Fruit fly (Drosophila melanogaster): ENCODE results near the gene CG14397.
A peak's percentile ranks its signal among the peaks of the same experiment; 100 is the strongest.

Gene CG14397

DNA sequence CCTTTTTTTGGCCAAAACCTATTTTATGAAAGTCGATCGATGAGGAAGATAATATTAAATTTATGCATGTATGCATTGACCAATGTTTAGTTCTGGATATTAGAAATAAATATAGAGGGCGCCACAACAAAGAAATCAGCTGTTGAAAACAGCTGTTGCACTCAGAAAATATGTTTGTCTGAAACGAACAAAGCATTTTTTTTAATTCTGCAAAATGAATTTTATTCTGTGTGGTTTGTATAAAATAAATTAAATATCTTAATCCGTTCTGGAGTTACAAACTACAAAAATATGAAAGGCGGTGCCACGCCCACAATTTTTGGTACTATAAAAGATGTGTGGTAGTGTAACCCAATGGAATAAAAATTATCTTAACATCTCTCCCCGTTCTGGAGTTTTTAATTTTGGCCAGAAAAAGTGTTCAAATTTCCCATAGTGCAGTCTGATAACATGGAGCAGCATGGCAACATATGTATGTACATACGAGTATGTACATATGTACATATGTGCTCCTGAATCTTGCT lies 17.8 kb downstream of the CG14397 start (continued):
- no peak for TF ChIP-seq knrl (GFP tag; IDR thresholded peaks at IDR 0.05; ENCODE audit: partially characterized antibody)
- TF ChIP-seq CG31388 (GFP tag; optimal IDR thresholded peaks at IDR 0.05), result no peak
- no peak for TF ChIP-seq dimm (GFP tag; IDR thresholded peaks at IDR 0.05)
- peak; percentile 67 for TF ChIP-seq CG13775 (GFP tag; optimal IDR thresholded peaks at IDR 0.05)
- TF ChIP-seq CG6254 (GFP tag; optimal IDR thresholded peaks at IDR 0.05), result peak; percentile 45
- peak; percentile 66 for TF ChIP-seq CG30431 (GFP tag; optimal IDR thresholded peaks at IDR 0.05)
- no peak for TF ChIP-seq CG17912 (GFP tag; optimal IDR thresholded peaks at IDR 0.05)
- no peak for TF ChIP-seq CG7372 (GFP tag; IDR thresholded peaks at IDR 0.05)
- TF ChIP-seq danr (GFP tag; IDR thresholded peaks at IDR 0.05), result no peak
- TF ChIP-seq Ptx1 (GFP tag; IDR thresholded peaks at IDR 0.05), result no peak; the same call in 1 of the 2 replicates
- peak; percentile 22 for TF ChIP-seq CG8944 (GFP tag; optimal IDR thresholded peaks at IDR 0.05)
- TF ChIP-seq Trl (optimal IDR thresholded peaks at IDR 0.05), result no peak
- peak; percentile 23 for TF ChIP-seq Trl (GFP tag; optimal IDR thresholded peaks at IDR 0.05)
- no peak for TF ChIP-seq lov (optimal IDR thresholded peaks at IDR 0.05)
- peak; percentile 7; the same call in 1 of the 3 replicates for TF ChIP-seq lov (GFP tag; IDR thresholded peaks at IDR 0.05)
- no peak; the same call in 2 of the 3 replicates for TF ChIP-seq otp (GFP tag; IDR thresholded peaks at IDR 0.05)
- peak; percentile 66 for TF ChIP-seq CG10979 (tag; optimal IDR thresholded peaks at IDR 0.05)
- TF ChIP-seq Atf-2 (GFP tag; optimal IDR thresholded peaks at IDR 0.05), result peak; percentile 53
- peak; percentile 63 for TF ChIP-seq Mad (GFP tag; optimal IDR thresholded peaks at IDR 0.05)
- 0 out of 3 replicates have a peak, but pooled peaks have one; percentile 10 for TF ChIP-seq CG11695 (GFP tag; IDR thresholded peaks at IDR 0.05)
- TF ChIP-seq wek (GFP tag; optimal IDR thresholded peaks at IDR 0.05), result no peak
- TF ChIP-seq CG2129 (GFP tag; IDR thresholded peaks at IDR 0.05; ENCODE audit: partially characterized antibody), result no peak
- no peak for TF ChIP-seq fru (optimal IDR thresholded peaks at IDR 0.05)
- TF ChIP-seq cg (GFP tag; optimal IDR thresholded peaks at IDR 0.05), result no peak
- TF ChIP-seq CG10274 (GFP tag; optimal IDR thresholded peaks at IDR 0.05), result no peak
- TF ChIP-seq pita (GFP tag; optimal IDR thresholded peaks at IDR 0.05), result no peak
- TF ChIP-seq CG33213 (GFP tag; optimal IDR thresholded peaks at IDR 0.05), result peak; percentile 49
- 0 out of 2 replicates have a peak, but pooled peaks have one; percentile 37 for TF ChIP-seq sim (GFP tag; IDR thresholded peaks at IDR 0.05)
- TF ChIP-seq CG1792 (GFP tag; optimal IDR thresholded peaks at IDR 0.05), result peak; percentile 19
- peak; percentile 72 for TF ChIP-seq CG7839 (tag; optimal IDR thresholded peaks at IDR 0.05)
- TF ChIP-seq CG9609 (GFP tag; optimal IDR thresholded peaks at IDR 0.05), result no peak
- TF ChIP-seq Doc3 (GFP tag; IDR thresholded peaks at IDR 0.05; ENCODE audit: partially characterized antibody), result no peak
- TF ChIP-seq Jarid2 (GFP tag; optimal IDR thresholded peaks at IDR 0.05), result peak; percentile 31
- TF ChIP-seq ash1 (GFP tag; optimal IDR thresholded peaks at IDR 0.05), result no peak
- no peak for TF ChIP-seq mld (GFP tag; IDR thresholded peaks at IDR 0.05; ENCODE audit: partially characterized antibody)
- peak; percentile 15 for TF ChIP-seq HHEX (GFP tag; optimal IDR thresholded peaks at IDR 0.05)
- no peak for TF ChIP-seq kni (GFP tag; optimal IDR thresholded peaks at IDR 0.05)
- peak; percentile 25; the same call in 1 of the 2 replicates for TF ChIP-seq E2f2 (GFP tag; IDR thresholded peaks at IDR 0.05)
- no peak for TF ChIP-seq Elba2 (GFP tag; optimal IDR thresholded peaks at IDR 0.05)
- TF ChIP-seq CG1529 (GFP tag; optimal IDR thresholded peaks at IDR 0.05), result peak; percentile 50
- peak; percentile 64 for TF ChIP-seq CG18476 (GFP tag; optimal IDR thresholded peaks at IDR 0.05)
- no peak for TF ChIP-seq salm (tag; optimal IDR thresholded peaks at IDR 0.05)
- TF ChIP-seq Pdp1 (GFP tag; optimal IDR thresholded peaks at IDR 0.05), result peak; percentile 31 to 40
- TF ChIP-seq CG8089 (GFP tag; optimal IDR thresholded peaks at IDR 0.05), result no peak
- peak; percentile 72 for TF ChIP-seq Oli (tag; optimal IDR thresholded peaks at IDR 0.05)
- TF ChIP-seq fd102C (GFP tag; optimal IDR thresholded peaks at IDR 0.05), result no peak
- no peak; the same call in 2 of the 3 replicates for TF ChIP-seq so (GFP tag; IDR thresholded peaks at IDR 0.05)
- TF ChIP-seq Spps (tag; optimal IDR thresholded peaks at IDR 0.05), result peak; percentile 37
- TF ChIP-seq bcd (GFP tag; optimal IDR thresholded peaks at IDR 0.05), result peak; percentile 52
- TF ChIP-seq CG10321 (GFP tag; IDR thresholded peaks at IDR 0.05), result no peak
- no peak for TF ChIP-seq tna (GFP tag; IDR thresholded peaks at IDR 0.05; ENCODE audit: partially characterized antibody)

All from whole organism, embryonic.